Fruit fly (Drosophila melanogaster): Measurements from ENCODE around the gene CG42529.
"Not testable (repeated sequence)": the region's sequence is repeated elsewhere in the genome, so short reads cannot be mapped to it uniquely, and the experiment has no call there.

CG42529 gene

dm6 chr3L:19701662-19702061 is 27.1 kb upstream of the CG42529 start:
- no peak for TF ChIP-seq Myc (optimal IDR thresholded peaks at IDR 0.05)
- TF ChIP-seq h (optimal IDR thresholded peaks at IDR 0.05) = no peak
- TF ChIP-seq ttk (optimal IDR thresholded peaks at IDR 0.05) = no peak
- TF ChIP-seq psq (optimal IDR thresholded peaks at IDR 0.05) = no peak

dm6 chr3L:19703323-19703722 is 25.5 kb upstream of the CG42529 start:
- TF ChIP-seq Sin3A (optimal IDR thresholded peaks at IDR 0.05) (no peak), insv (optimal IDR thresholded peaks at IDR 0.05) (no peak), ttk (optimal IDR thresholded peaks at IDR 0.05) (no peak), Myc (optimal IDR thresholded peaks at IDR 0.05) (no peak), h (optimal IDR thresholded peaks at IDR 0.05) (no peak), psq (optimal IDR thresholded peaks at IDR 0.05) (no peak)

- no peak for TF ChIP-seq Myc (optimal IDR thresholded peaks at IDR 0.05)
- no peak for TF ChIP-seq h (optimal IDR thresholded peaks at IDR 0.05)
- TF ChIP-seq Sin3A (optimal IDR thresholded peaks at IDR 0.05) = no peak
- TF ChIP-seq psq (optimal IDR thresholded peaks at IDR 0.05) = no peak
- TF ChIP-seq insv (optimal IDR thresholded peaks at IDR 0.05) = no peak
- TF ChIP-seq ttk (optimal IDR thresholded peaks at IDR 0.05) = no peak
These were observed 23.9 kb upstream of the CG42529 start for dm6 chr3L:19704869-19705268.

- TF ChIP-seq psq (optimal IDR thresholded peaks at IDR 0.05) = no peak
- no peak for TF ChIP-seq Sin3A (optimal IDR thresholded peaks at IDR 0.05)
- no peak for TF ChIP-seq Myc (optimal IDR thresholded peaks at IDR 0.05)
These were observed 21.1 kb upstream of the CG42529 start, which contains the start of gene serp for dm6 chr3L:19707570-19708146. serp (minus strand) TSS chr3L:19708015.

- not testable (repeated sequence) for TF ChIP-seq Sin3A, h, ttk (optimal IDR thresholded peaks at IDR 0.05)
These were observed 10.6 kb upstream of the CG42529 start, which contains the start of gene Trpml for dm6 chr3L:19718228-19718627. Trpml (minus strand) TSS chr3L:19718328.

- TF ChIP-seq ttk, Sin3A, insv (optimal IDR thresholded peaks at IDR 0.05): not testable (repeated sequence)
These were observed 20.9 kb downstream of the CG42529 start, which contains the start of gene CG42638 for dm6 chr3L:19749644-19750043. CG42638 (minus strand) TSS chr3L:19749744.

- not testable (repeated sequence) for TF ChIP-seq h, insv, Sin3A (optimal IDR thresholded peaks at IDR 0.05)
These were observed 31.3 kb downstream of the CG42529 start, which contains the start of gene Vtld for dm6 chr3L:19760109-19760508. Vtld (plus strand) TSS chr3L:19760409.

dm6 chr3L:19777279-19777960 is 48.6 kb downstream of the CG42529 start:
- TF ChIP-seq Sin3A (optimal IDR thresholded peaks at IDR 0.05) (no peak), h (optimal IDR thresholded peaks at IDR 0.05) (no peak)

- TF ChIP-seq psq (optimal IDR thresholded peaks at IDR 0.05) (no peak), h (optimal IDR thresholded peaks at IDR 0.05) (no peak), ttk (optimal IDR thresholded peaks at IDR 0.05) (no peak), Sin3A (optimal IDR thresholded peaks at IDR 0.05) (no peak), Myc (optimal IDR thresholded peaks at IDR 0.05) (no peak), insv (optimal IDR thresholded peaks at IDR 0.05) (no peak)
These were observed 49.7 kb downstream of the CG42529 start for dm6 chr3L:19778530-19778929.

Data from Kc167 (cell line).